Worm (Caenorhabditis elegans) whole organism, L4 larva: ENCODE results near the gene nhr-100.

ENCODE experiments used
- D1046.2 ChIP-seq: fragments of 200-800 bp; sonication (Bioruptor generic); IDR thresholded peaks from 2 replicates; pipeline ENCODE4 v1.3.6; 2022; ENCODE audit warnings: missing genetic modification characterization, missing compliant biosample characterization
- T20F7.1 ChIP-seq: fragments of 200-800 bp; sonication (Bioruptor generic); optimal IDR thresholded peaks from 2 replicates; lab custom pipeline; 2018; ENCODE audit warnings: mild to moderate bottlenecking, missing genetic modification characterization, missing compliant biosample characterization
- Y48G9A.11 ChIP-seq: fragments of 200-800 bp; sonication (Bioruptor generic); IDR thresholded peaks from 2 replicates; pipeline ENCODE4 v1.3.6; 2022; ENCODE audit warnings: missing genetic modification reagents, missing genetic modification characterization, missing compliant biosample characterization
- Y75B8A.6 ChIP-seq: fragments of 200-800 bp; sonication (Bioruptor generic); IDR thresholded peaks from 2 replicates; pipeline ENCODE4 v1.3.6; 2022; ENCODE audit warnings: missing genetic modification reagents, missing genetic modification characterization, missing compliant biosample characterization
- aha-1 ChIP-seq: fragments of 150-350 bp; peaks from one replicate; lab custom pipeline; 2014; ENCODE audit warnings: missing biosample characterization, missing genetic modification characterization
- aly-2 ChIP-seq: sonication (generic microtip); optimal IDR thresholded peaks from 2 replicates; lab custom pipeline; 2018; ENCODE audit warnings: missing biosample characterization, missing genetic modification characterization
- arid-1 ChIP-seq: fragments of 200-800 bp; sonication (Bioruptor generic); conservative IDR thresholded peaks from 2 replicates; pipeline ENCODE4 v1.3.6; 2022; ENCODE audit warnings: missing genetic modification reagents, missing genetic modification characterization, missing compliant biosample characterization
- ctbp-1 ChIP-seq: fragments of 200-800 bp; sonication (Bioruptor generic); IDR thresholded peaks from 2 replicates; pipeline ENCODE4 v1.3.6; 2022; ENCODE audit warnings: missing genetic modification reagents, missing genetic modification characterization, missing compliant biosample characterization
- daf-12 ChIP-seq: fragments of 150-350 bp; optimal IDR thresholded peaks from 2 replicates; lab custom pipeline; 2014; ENCODE audit warnings: missing biosample characterization, missing genetic modification reagents, missing genetic modification characterization
- daf-16 ChIP-seq, 3 experiments: sonication (generic microtip); optimal IDR thresholded peaks; 2 replicates each; lab custom pipeline; 2016 to 2017; ENCODE audit warnings: missing genetic modification characterization in 3 of 3, missing genetic modification reagents in 3 of 3, mild to moderate bottlenecking in 2 of 3, missing compliant biosample characterization in 2 of 3, missing biosample characterization in 1 of 3, moderate library complexity in 1 of 3
- dmd-6 ChIP-seq: fragments of 200-800 bp; sonication (Bioruptor generic); IDR thresholded peaks from 2 replicates; pipeline ENCODE4 v1.3.6; 2022; ENCODE audit warnings: missing genetic modification reagents, missing genetic modification characterization, missing compliant biosample characterization
- dmd-8 ChIP-seq: fragments of 200-800 bp; sonication (Bioruptor generic); IDR thresholded peaks from 2 replicates; pipeline ENCODE4 v1.3.6; 2022; ENCODE audit warnings: missing genetic modification characterization, missing compliant biosample characterization
- dmd-9 ChIP-seq: fragments of 200-800 bp; sonication (Bioruptor generic); IDR thresholded peaks from 2 replicates; pipeline ENCODE4 v1.3.6; 2022; ENCODE audit warnings: missing genetic modification reagents, missing genetic modification characterization, missing compliant biosample characterization
- duxl-1 ChIP-seq: sonication (generic microtip); optimal IDR thresholded peaks from 2 replicates; lab custom pipeline; 2016; ENCODE audit warnings: mild to moderate bottlenecking, missing genetic modification characterization, moderate library complexity, missing compliant biosample characterization; ENCODE audit not compliant: poor library complexity
- egl-27 ChIP-seq: sonication (generic microtip); optimal IDR thresholded peaks from 3 replicates; lab custom pipeline; 2017; ENCODE audit warnings: missing biosample characterization, missing genetic modification reagents, missing genetic modification characterization
- fkh-10 ChIP-seq: fragments of 150-350 bp; optimal IDR thresholded peaks from 2 replicates; lab custom pipeline; 2014; ENCODE audit warnings: missing biosample characterization, missing genetic modification reagents, missing genetic modification characterization
- fos-1 ChIP-seq: fragments of 150-350 bp; optimal IDR thresholded peaks from 2 replicates; lab custom pipeline; 2014; ENCODE audit warnings: missing biosample characterization, missing genetic modification characterization
- gei-8 ChIP-seq: fragments of 200-800 bp; sonication (Bioruptor generic); optimal IDR thresholded peaks from 2 replicates; lab custom pipeline; 2018; ENCODE audit warnings: mild to moderate bottlenecking, missing genetic modification characterization, missing compliant biosample characterization
- madf-5 ChIP-seq, 2 experiments: fragments of 200-800 bp; sonication (Bioruptor generic); IDR thresholded peaks; 2 replicates each; pipeline ENCODE4 v1.3.6; 2022; ENCODE audit warnings: missing compliant biosample characterization in 2 of 2, missing genetic modification characterization in 2 of 2
- mdl-1 ChIP-seq, 2 experiments: fragments of 150-350 bp in 1 of 2; sonication (generic microtip) in 1 of 2; optimal IDR thresholded peaks; 2 replicates each; lab custom pipeline; 2014 to 2017; ENCODE audit warnings: missing biosample characterization in 2 of 2, missing genetic modification characterization in 2 of 2
- mep-1 ChIP-seq: fragments of 150-350 bp; sonication (generic microtip); optimal IDR thresholded peaks from 3 replicates; lab custom pipeline; 2014; ENCODE audit warnings: missing biosample characterization, missing genetic modification characterization
- mxl-2 ChIP-seq: fragments of 200-800 bp; sonication (Bioruptor generic); conservative IDR thresholded peaks from 2 replicates; pipeline ENCODE4 v1.3.6; 2022; ENCODE audit warnings: missing genetic modification reagents, missing genetic modification characterization, missing compliant biosample characterization
- nhr-102 ChIP-seq: sonication (generic microtip); optimal IDR thresholded peaks from 2 replicates; lab custom pipeline; 2016; ENCODE audit warnings: mild to moderate bottlenecking, missing genetic modification characterization, moderate library complexity, missing compliant biosample characterization
- nhr-11 ChIP-seq: fragments of 150-350 bp; optimal IDR thresholded peaks from 2 replicates; lab custom pipeline; 2014; ENCODE audit warnings: missing biosample characterization, missing genetic modification characterization
- nhr-237 ChIP-seq: sonication (generic microtip); optimal IDR thresholded peaks from 2 replicates; lab custom pipeline; 2017; ENCODE audit warnings: missing biosample characterization, missing genetic modification characterization
- nhr-25 ChIP-seq: sonication (generic microtip); optimal IDR thresholded peaks from 2 replicates; lab custom pipeline; 2017; ENCODE audit warnings: missing genetic modification characterization, mild to moderate bottlenecking, missing compliant biosample characterization, antibody characterized with exemption, moderate library complexity, borderline replicate concordance; ENCODE audit not compliant: insufficient read depth
- nhr-28 ChIP-seq: fragments of 150-350 bp; optimal IDR thresholded peaks from 2 replicates; lab custom pipeline; 2014; ENCODE audit warnings: missing biosample characterization, missing genetic modification characterization
- nhr-42 ChIP-seq: fragments of 200-800 bp; sonication (Bioruptor generic); IDR thresholded peaks from 2 replicates; pipeline ENCODE4 v1.3.6; 2022; ENCODE audit warnings: missing genetic modification characterization, missing compliant biosample characterization
- nhr-6 ChIP-seq: fragments of 150-350 bp; optimal IDR thresholded peaks from 2 replicates; lab custom pipeline; 2014; ENCODE audit warnings: missing biosample characterization, missing genetic modification characterization
- nhr-77 ChIP-seq: fragments of 150-350 bp; optimal IDR thresholded peaks from 2 replicates; lab custom pipeline; 2014; ENCODE audit warnings: missing biosample characterization, missing genetic modification characterization
- pqm-1 ChIP-seq: sonication (generic microtip); optimal IDR thresholded peaks from 2 replicates; lab custom pipeline; 2017; ENCODE audit warnings: missing biosample characterization, missing genetic modification characterization
- saeg-2 ChIP-seq: fragments of 200-800 bp; sonication (Bioruptor generic); IDR thresholded peaks from 2 replicates; pipeline ENCODE4 v1.3.6; 2022; ENCODE audit warnings: missing genetic modification reagents, missing genetic modification characterization, missing compliant biosample characterization
- sdz-12 ChIP-seq: fragments of 200-800 bp; sonication (Bioruptor generic); optimal IDR thresholded peaks from 2 replicates; lab custom pipeline; 2018; ENCODE audit warnings: mild to moderate bottlenecking, missing genetic modification characterization, missing compliant biosample characterization
- set-16 ChIP-seq: fragments of 200-800 bp; sonication (Bioruptor generic); IDR thresholded peaks from 2 replicates; pipeline ENCODE4 v1.3.6; 2022; ENCODE audit warnings: missing genetic modification reagents, missing genetic modification characterization, missing compliant biosample characterization
- skn-1 ChIP-seq: fragments of 150-350 bp; optimal IDR thresholded peaks from 2 replicates; lab custom pipeline; 2014; ENCODE audit warnings: missing biosample characterization, missing genetic modification characterization
- snpc-4 ChIP-seq: fragments of 150-350 bp; optimal IDR thresholded peaks from 2 replicates; lab custom pipeline; 2014; ENCODE audit warnings: missing biosample characterization, missing genetic modification characterization
- spr-1 ChIP-seq: sonication (generic microtip); optimal IDR thresholded peaks from 2 replicates; lab custom pipeline; 2016; ENCODE audit warnings: mild to moderate bottlenecking, missing genetic modification characterization, missing compliant biosample characterization
- spr-3 ChIP-seq: fragments of 200-800 bp; sonication (Bioruptor generic); optimal IDR thresholded peaks from 2 replicates; lab custom pipeline; 2018; ENCODE audit warnings: mild to moderate bottlenecking, missing genetic modification characterization, missing compliant biosample characterization
- tag-97 ChIP-seq: fragments of 200-800 bp; sonication (Bioruptor generic); IDR thresholded peaks from 2 replicates; pipeline ENCODE4 v1.3.6; 2022; ENCODE audit warnings: missing genetic modification characterization, missing compliant biosample characterization
- unc-62 ChIP-seq, 3 experiments: fragments of 150-350 bp in 1 of 3; sonication (generic microtip); optimal IDR thresholded peaks in 2 of 3; peaks in 1 of 3; 1 replicate in 1 of 3; 2 replicates in 2 of 3; lab custom pipeline; 2014 to 2017; ENCODE audit warnings: missing biosample characterization in 3 of 3, missing genetic modification characterization in 3 of 3, missing genetic modification reagents in 3 of 3, missing genotype in 1 of 3
- vab-7 ChIP-seq: fragments of 200-800 bp; sonication (Bioruptor generic); IDR thresholded peaks from 2 replicates; pipeline ENCODE4 v1.3.6; 2022; ENCODE audit warnings: missing genetic modification reagents, missing genetic modification characterization, missing compliant biosample characterization
- zag-1 ChIP-seq: fragments of 150-350 bp; optimal IDR thresholded peaks from 2 replicates; lab custom pipeline; 2014; ENCODE audit warnings: missing biosample characterization, missing genetic modification characterization
- ztf-7 ChIP-seq: fragments of 150-350 bp; optimal IDR thresholded peaks from 2 replicates; lab custom pipeline; 2014; ENCODE audit warnings: missing biosample characterization, missing genetic modification characterization

The nhr-100 gene

ce11 chrIV:9709205-9709604, 19.3 kb upstream of the nhr-100 start, which contains the start of gene ant-1.3:
TSS of gene ant-1.3 (minus strand) at chrIV:9709305.
- TF ChIP-seq fos-1 (tag; lab: Kevin White, UChicago) (no peak), nhr-25 (tag; lab: Kevin White, UChicago) (no peak), spr-1 (no peak), nhr-102 (tag; lab: Kevin White, UChicago) (no peak)

ce11 chrIV:9709887-9710286, 18.6 kb upstream of the nhr-100 start, which contains the start of gene nhr-38:
TSS of gene nhr-38 (plus strand) at chrIV:9710187.
- peak in 1 of 2 experiments; percentile 41 for TF ChIP-seq unc-62 (GFP tag; optimal IDR thresholded peaks at IDR 0.05 in 1 of 2; lab: Kevin White, UChicago)
- no peak for TF ChIP-seq unc-62 (tag; optimal IDR thresholded peaks at IDR 0.05; lab: Kevin White, UChicago)
- TF ChIP-seq Y48G9A.11, result no peak

DNA sequence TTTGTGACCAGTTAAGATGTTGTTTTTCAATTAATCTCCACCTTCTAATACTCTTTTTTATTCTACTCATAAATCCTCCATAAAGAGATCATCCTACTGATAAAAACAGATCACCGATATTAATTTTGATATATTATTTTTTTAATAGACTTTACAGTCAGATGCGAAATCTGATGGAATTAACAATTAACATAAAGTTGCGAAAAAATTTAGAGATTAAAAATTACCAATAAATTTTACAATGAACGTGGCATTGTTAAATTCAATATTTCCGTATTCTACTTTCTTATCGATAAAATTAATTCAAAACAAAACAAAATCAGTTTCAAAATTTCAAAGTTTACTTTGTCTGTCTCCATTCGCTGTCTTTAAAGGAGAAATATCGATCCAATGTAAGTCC, 15.7 kb upstream of the nhr-100 start, which contains the start of gene K01H12.4:
Gene K01H12.4, plus strand, starts transcription at position 301 of the 400 bp plus-strand sequence.
- TF ChIP-seq aha-1 (tag; lab: Kevin White, UChicago), result peak; percentile 28
- no peak for TF ChIP-seq dmd-8 (GFP tag; lab: Robert Waterston, UW)
- TF ChIP-seq set-16 (GFP tag; lab: Robert Waterston, UW), result no peak
- no peak for TF ChIP-seq Y75B8A.6 (GFP tag; lab: Robert Waterston, UW)
- TF ChIP-seq dmd-9 (GFP tag; lab: Robert Waterston, UW), result no peak
- TF ChIP-seq, all 104 proteins: peak for 1

DNA sequence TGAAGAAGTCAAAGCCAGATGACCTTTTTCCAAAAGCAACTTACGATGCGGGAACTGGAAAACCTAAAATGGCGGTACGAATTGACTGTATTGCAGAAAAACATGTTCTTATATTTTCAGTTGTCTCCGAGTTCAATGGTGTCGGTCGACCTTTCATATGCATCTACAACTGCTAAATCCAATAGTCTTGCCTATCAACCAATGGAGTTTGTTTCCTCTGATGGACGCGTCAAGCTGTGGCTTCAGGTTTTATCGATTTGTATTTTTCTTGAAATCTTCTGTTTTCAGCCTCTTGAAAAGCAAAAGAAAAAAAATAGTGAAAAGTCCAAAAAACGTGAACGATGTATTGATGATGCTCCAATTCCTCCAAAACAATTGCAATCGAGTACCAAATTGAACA, 14.2 kb upstream of the nhr-100 start:
- TF ChIP-seq mdl-1 (tag; optimal IDR thresholded peaks at IDR 0.05; lab: Kevin White, UChicago), result no peak
- no peak for TF ChIP-seq saeg-2
- TF ChIP-seq duxl-1 (tag; lab: Kevin White, UChicago), result no peak
- TF ChIP-seq pqm-1 (tag; lab: Kevin White, UChicago), result no peak
- TF ChIP-seq unc-62 (GFP tag; optimal IDR thresholded peaks at IDR 0.05 in 1 of 2; lab: Kevin White, UChicago), result peak in 1 of 2 experiments; percentile 94
- TF ChIP-seq unc-62 (tag; optimal IDR thresholded peaks at IDR 0.05; lab: Kevin White, UChicago), result no peak
- no peak for TF ChIP-seq vab-7 (GFP tag; lab: Robert Waterston, UW)
- TF ChIP-seq, all 104 proteins: peak for 1

- no peak for TF ChIP-seq set-16 (GFP tag; lab: Robert Waterston, UW)
- no peak for TF ChIP-seq snpc-4 (tag; lab: Kevin White, UChicago)
- no peak for TF ChIP-seq fkh-10 (GFP tag; lab: Kevin White, UChicago)
- TF ChIP-seq sdz-12 (GFP tag; lab: Kevin White, UChicago), result no peak
- TF ChIP-seq ztf-7 (tag; lab: Kevin White, UChicago), result peak; percentile 72
- no peak for TF ChIP-seq aly-2 (tag; lab: Kevin White, UChicago)
- no peak for TF ChIP-seq arid-1 (GFP tag; lab: Robert Waterston, UW)
- no peak for TF ChIP-seq mdl-1 (tag; optimal IDR thresholded peaks at IDR 0.05; lab: Kevin White, UChicago)
- TF ChIP-seq dmd-6 (GFP tag; lab: Robert Waterston, UW), result peak; percentile 80
- TF ChIP-seq pqm-1 (tag; lab: Kevin White, UChicago), result peak; percentile 81
- TF ChIP-seq spr-3 (GFP tag; lab: Kevin White, UChicago), result no peak
- TF ChIP-seq nhr-42 (GFP tag; lab: Robert Waterston, UW), result no peak
- no peak for TF ChIP-seq egl-27
- TF ChIP-seq D1046.2 (GFP tag; lab: Robert Waterston, UW), result no peak
- no peak for TF ChIP-seq gei-8 (GFP tag; lab: Kevin White, UChicago)
- no peak for TF ChIP-seq zag-1
- no peak for TF ChIP-seq nhr-237 (tag; lab: Kevin White, UChicago)
- peak; percentile 37 for TF ChIP-seq T20F7.1 (GFP tag; lab: Kevin White, UChicago)
- TF ChIP-seq daf-12 (tag; lab: Kevin White, UChicago), result no peak
- TF ChIP-seq madf-5 (GFP tag; IDR thresholded peaks at IDR 0.05; lab: Robert Waterston, UW), result no peak
- TF ChIP-seq nhr-11 (tag; lab: Kevin White, UChicago), result no peak
- peak; percentile 63 for TF ChIP-seq nhr-6
- no peak for TF ChIP-seq tag-97 (GFP tag; lab: Robert Waterston, UW)
- peak; percentile 74 for TF ChIP-seq nhr-77
- TF ChIP-seq ctbp-1, result no peak
- TF ChIP-seq mxl-2 (GFP tag; lab: Robert Waterston, UW), result no peak
- TF ChIP-seq daf-16 (GFP tag; optimal IDR thresholded peaks at IDR 0.05; lab: Kevin White, UChicago), result no peak
- TF ChIP-seq daf-16 (tag; optimal IDR thresholded peaks at IDR 0.05; lab: Kevin White, UChicago), result peak; percentile 52
- no peak for TF ChIP-seq mep-1 (tag; lab: Kevin White, UChicago)
- TF ChIP-seq nhr-28 (tag; lab: Kevin White, UChicago), result peak; percentile 90
- no peak for TF ChIP-seq skn-1 (tag; lab: Kevin White, UChicago)
Observed at ce11 chrIV:9716490-9716889, 12.0 kb upstream of the nhr-100 start.
